Worm (Caenorhabditis elegans): ENCODE results near the gene poml-1.

The poml-1 gene

DNA sequence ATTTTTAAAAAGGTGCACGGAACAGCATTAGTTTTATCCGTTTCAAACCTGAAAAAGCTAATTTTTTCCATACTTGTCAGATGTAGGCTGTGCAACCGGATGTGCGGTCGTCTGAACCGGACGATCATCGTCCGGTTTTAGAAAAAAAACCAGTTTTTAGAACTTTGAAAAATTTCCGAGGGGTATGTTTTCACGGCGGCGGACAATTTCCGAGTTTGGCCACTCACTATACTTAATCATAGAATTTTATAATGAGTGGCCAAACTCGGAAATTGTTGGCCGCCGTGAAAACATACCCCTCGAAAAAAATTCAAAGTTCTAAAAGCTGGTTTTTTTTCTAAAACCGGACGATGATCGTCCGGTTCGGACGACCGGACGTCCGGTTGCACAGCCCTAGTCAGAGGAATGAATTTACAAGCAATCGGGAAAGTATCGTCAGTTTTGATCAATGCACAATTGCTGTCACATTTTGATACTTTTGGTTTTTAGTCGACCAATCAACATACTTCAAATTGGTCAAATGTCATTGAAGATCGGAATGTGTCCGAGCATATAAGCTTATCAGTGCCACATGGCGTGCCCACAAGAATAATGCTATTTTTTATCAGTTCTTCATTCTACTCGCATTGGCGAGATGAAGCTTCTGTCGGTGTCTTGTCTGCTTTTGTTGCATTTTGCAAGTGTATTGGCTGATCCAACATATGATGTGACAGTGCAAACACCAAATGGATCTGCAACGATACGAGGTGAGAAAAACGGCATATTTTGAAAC lies 37.1 kb upstream of the poml-1 start, which contains the start of gene cest-13:
TSS of gene cest-13 (plus strand) at position 562 of the 772 bp plus-strand sequence.
- peak; percentile 48 for TF ChIP-seq hmg-1.2 (GFP tag; IDR thresholded peaks at IDR 0.05)
- TF ChIP-seq ztf-22 (GFP tag; optimal IDR thresholded peaks at IDR 0.05), result no peak
- TF ChIP-seq snpc-4 (GFP tag; optimal IDR thresholded peaks at IDR 0.05), result no peak
- peak in 2 of 4 experiments; percentile 80 to 86 for TF ChIP-seq snpc-4 (tag; optimal IDR thresholded peaks at IDR 0.05)
- TF ChIP-seq nhr-80 (tag; optimal IDR thresholded peaks at IDR 0.05), result peak; percentile 71
- no peak for TF ChIP-seq let-607 (tag; optimal IDR thresholded peaks at IDR 0.05)
- peak; percentile 3 for TF ChIP-seq tbp1 (GFP tag; optimal IDR thresholded peaks at IDR 0.05)
- TF ChIP-seq dox-1 (GFP tag; IDR thresholded peaks at IDR 0.05), result peak; percentile 50
- no peak for TF ChIP-seq nfya-1 (tag; optimal IDR thresholded peaks at IDR 0.05; ENCODE audit: borderline replicate concordance, insufficient read depth)

DNA sequence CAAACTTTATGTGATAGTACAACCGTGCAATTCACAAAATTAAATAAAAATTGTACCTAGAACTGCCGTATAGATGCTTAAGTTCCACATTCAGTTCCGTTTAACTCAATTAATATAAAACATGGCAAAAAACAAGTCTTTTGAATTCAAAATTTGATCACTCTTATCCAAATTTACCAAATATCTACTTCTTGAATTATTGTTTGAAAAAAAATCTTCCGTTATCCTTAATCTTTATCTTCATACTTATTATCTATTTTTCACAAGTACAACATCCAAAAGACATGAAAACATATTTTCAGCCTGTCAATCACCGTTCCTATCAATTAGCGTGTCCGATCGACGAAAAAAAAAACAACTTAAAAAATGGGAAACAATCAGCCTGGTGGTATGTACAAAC lies 32.7 kb upstream of the poml-1 start, which contains the start of gene aakb-1:
TSS of gene aakb-1 (plus strand) at position 301 of the 400 bp plus-strand sequence.
- TF ChIP-seq akir-1 (GFP tag; optimal IDR thresholded peaks at IDR 0.05) (no peak), F39B2.1 (GFP tag; IDR thresholded peaks at IDR 0.05) (no peak), B0019.2 (GFP tag; conservative IDR thresholded peaks at IDR 0.05) (no peak), madf-10 (tag; optimal IDR thresholded peaks at IDR 0.05) (no peak), Y95B8A.8 (GFP tag; IDR thresholded peaks at IDR 0.05) (no peak), sptf-2 (GFP tag; optimal IDR thresholded peaks at IDR 0.05) (no peak), him-1 (tag; optimal IDR thresholded peaks at IDR 0.05) (no peak), fkh-3 (tag; optimal IDR thresholded peaks at IDR 0.05) (no peak), F49E8.2 (tag; optimal IDR thresholded peaks at IDR 0.05; ENCODE audit: insufficient read depth) (no peak), ama-1 (optimal IDR thresholded peaks at IDR 0.05) (no peak), ama-1 (GFP tag; optimal IDR thresholded peaks at IDR 0.05) (no peak), C17E4.6 (GFP tag; IDR thresholded peaks at IDR 0.05) (no peak), ztf-26 (tag; optimal IDR thresholded peaks at IDR 0.05) (no peak)

DNA sequence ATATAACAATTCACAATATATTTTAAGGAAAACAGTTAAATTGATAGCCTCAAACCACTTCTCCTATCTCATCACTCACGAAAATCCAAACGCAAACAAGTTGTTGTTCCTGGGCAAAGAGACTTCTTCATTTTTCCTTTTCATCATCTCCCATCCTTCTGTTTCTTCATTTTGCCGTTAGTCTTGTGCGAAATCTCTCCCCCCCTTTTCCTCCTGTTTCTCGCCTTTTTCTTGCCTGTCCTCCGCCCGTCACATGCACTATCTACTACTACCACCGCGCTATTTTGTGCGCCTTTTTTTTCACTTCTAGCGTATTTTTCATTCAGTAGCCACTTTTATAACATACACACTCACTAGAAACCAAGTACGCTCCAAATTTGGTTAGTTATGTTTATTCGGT lies 31.8 kb upstream of the poml-1 start:
- TF ChIP-seq lin-40 (tag; optimal IDR thresholded peaks at IDR 0.05) (peak; percentile 16), cebp-1 (GFP tag; IDR thresholded peaks at IDR 0.05) (no peak), cebp-1 (tag; optimal IDR thresholded peaks at IDR 0.05) (peak; percentile 46), lag-1 (GFP tag; IDR thresholded peaks at IDR 0.05) (0 out of 2 replicates have a peak, but pooled peaks have one; percentile 20), D2030.7 (GFP tag; IDR thresholded peaks at IDR 0.05) (no peak), ceh-27 (GFP tag; optimal IDR thresholded peaks at IDR 0.05) (peak; percentile 25)

DNA sequence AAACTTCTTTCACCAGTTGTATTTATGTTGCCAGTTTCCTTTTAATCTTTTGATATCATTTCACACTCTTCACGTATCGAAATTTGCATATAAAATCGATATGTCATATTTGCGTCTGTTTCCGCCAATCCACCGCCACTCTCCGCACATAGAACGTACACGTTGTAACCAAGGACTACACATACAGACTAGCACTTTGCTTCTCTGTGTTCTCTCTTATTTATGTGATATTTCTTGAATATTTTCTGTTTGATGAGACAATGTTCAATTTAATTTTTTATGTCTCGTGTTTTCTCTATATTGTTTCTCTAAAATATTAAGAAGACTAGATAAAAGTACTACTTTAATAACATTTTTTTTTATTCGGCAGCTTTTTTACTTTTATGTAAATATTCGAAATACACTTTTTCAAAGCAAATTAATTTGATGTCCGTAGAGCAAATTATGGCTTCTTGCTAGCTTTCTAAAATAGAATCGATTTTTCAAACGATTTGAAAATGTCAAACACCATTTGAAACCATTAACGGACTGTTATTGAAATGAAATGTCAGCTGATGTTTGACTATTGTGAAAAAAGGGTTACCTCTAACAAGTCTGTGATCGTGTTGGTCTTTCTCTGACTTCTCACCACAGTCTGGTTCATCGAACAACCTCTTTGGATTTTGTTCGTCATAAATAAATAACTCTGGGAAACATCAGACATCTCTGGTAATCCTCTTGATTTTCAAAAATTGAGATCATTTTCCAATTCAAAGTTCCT lies 30.3 kb upstream of the poml-1 start:
- TF ChIP-seq zfh-2 (GFP tag; conservative IDR thresholded peaks at IDR 0.05) (no peak), mxl-1 (tag; optimal IDR thresholded peaks at IDR 0.05) (no peak), attf-6 (GFP tag; IDR thresholded peaks at IDR 0.05) (no peak), nhr-80 (tag; optimal IDR thresholded peaks at IDR 0.05) (peak; percentile 15), ztf-25 (GFP tag; IDR thresholded peaks at IDR 0.05) (no peak), hlh-26 (GFP tag; conservative IDR thresholded peaks at IDR 0.05) (no peak)
